Fruit fly (Drosophila melanogaster) whole organism, embryonic: ENCODE measurements around the gene Gr98c.

ENCODE experiments used
- CG11398 ChIP-seq: fragments of 200-800 bp; sonication (Bioruptor generic); optimal IDR thresholded peaks from 2 replicates; lab custom pipeline; 2016; ENCODE audit warnings: missing biosample characterization, missing genetic modification characterization
- CG13296 ChIP-seq: fragments of 200-800 bp; sonication (Bioruptor generic); optimal IDR thresholded peaks from 3 replicates; lab custom pipeline; 2018; ENCODE audit warnings: missing biosample characterization, mild to moderate bottlenecking, missing genetic modification characterization
- CG14667 ChIP-seq: fragments of 200-800 bp; sonication (Bioruptor generic); IDR thresholded peaks from 2 replicates; pipeline ENCODE4 v1.3.6; 2022; ENCODE audit warnings: missing biosample characterization, missing genetic modification characterization
- CG15479 ChIP-seq: fragments of 200-800 bp; sonication (Bioruptor generic); optimal IDR thresholded peaks from 3 replicates; lab custom pipeline; 2019; ENCODE audit warnings: missing biosample characterization, mild to moderate bottlenecking, missing genetic modification characterization, moderate library complexity
- CG17829 ChIP-seq: fragments of 200-800 bp; optimal IDR thresholded peaks from 2 replicates; lab custom pipeline; 2019; ENCODE audit warnings: missing biosample characterization, mild to moderate bottlenecking, missing genetic modification characterization, moderate library complexity
- CG18011 ChIP-seq: fragments of 200-800 bp; sonication (Bioruptor generic); optimal IDR thresholded peaks from 2 replicates; lab custom pipeline; 2017; ENCODE audit warnings: missing biosample characterization, missing genetic modification characterization, mild to moderate bottlenecking, moderate library complexity, missing genotype
- CG3065 ChIP-seq: fragments of 200-800 bp; sonication (Bioruptor generic); optimal IDR thresholded peaks from 2 replicates; lab custom pipeline; 2016; ENCODE audit warnings: missing biosample characterization, missing genetic modification characterization
- CG3281 ChIP-seq: fragments of 200-800 bp; sonication (Bioruptor generic); optimal IDR thresholded peaks from 3 replicates; lab custom pipeline; 2017; ENCODE audit warnings: missing biosample characterization, mild to moderate bottlenecking, missing genetic modification characterization
- CG3847 ChIP-seq: fragments of 200-800 bp; sonication (Bioruptor generic); IDR thresholded peaks from 2 replicates; pipeline ENCODE4 v1.3.6; 2022; ENCODE audit warnings: missing biosample characterization, missing genetic modification characterization
- CG5180 ChIP-seq: fragments of 200-800 bp; sonication (Bioruptor generic); optimal IDR thresholded peaks from 3 replicates; lab custom pipeline; 2017; ENCODE audit warnings: missing biosample characterization, missing genetic modification characterization, mild to moderate bottlenecking, moderate library complexity, missing genetic modification reagents
- CG7372 ChIP-seq: fragments of 200-800 bp; sonication (Bioruptor generic); IDR thresholded peaks from 2 replicates; pipeline ENCODE4 v1.3.6; 2022; ENCODE audit warnings: missing biosample characterization, missing genetic modification characterization
- CG7786 ChIP-seq: fragments of 200-800 bp; sonication (Bioruptor generic); optimal IDR thresholded peaks from 2 replicates; lab custom pipeline; 2016; ENCODE audit warnings: missing biosample characterization, missing genetic modification characterization
- CG7839 ChIP-seq: fragments of 200-800 bp; sonication (Bioruptor generic); optimal IDR thresholded peaks from 3 replicates; lab custom pipeline; 2018; ENCODE audit warnings: missing biosample characterization, mild to moderate bottlenecking, missing genetic modification characterization, moderate library complexity
- CG7928 ChIP-seq: fragments of 200-800 bp; sonication (Bioruptor generic); optimal IDR thresholded peaks from 2 replicates; lab custom pipeline; 2017; ENCODE audit warnings: missing biosample characterization, mild to moderate bottlenecking, missing genetic modification characterization
- CG8388 ChIP-seq: fragments of 200-800 bp; sonication (Bioruptor generic); optimal IDR thresholded peaks from 2 replicates; lab custom pipeline; 2019; ENCODE audit warnings: missing biosample characterization, mild to moderate bottlenecking, missing genetic modification characterization, moderate library complexity
- CG9797 ChIP-seq: fragments of 200-800 bp; sonication (Bioruptor generic); optimal IDR thresholded peaks from 3 replicates; lab custom pipeline; 2018; ENCODE audit warnings: missing biosample characterization, mild to moderate bottlenecking, missing genetic modification characterization
- CoRest ChIP-seq: fragments of 200-800 bp; sonication (Bioruptor generic); optimal IDR thresholded peaks from 3 replicates; lab custom pipeline; 2018; ENCODE audit warnings: missing biosample characterization, mild to moderate bottlenecking, missing genetic modification characterization, moderate library complexity
- Dfd ChIP-seq, 2 experiments: fragments of >200 bp; optimal IDR thresholded peaks; 2 replicates each; lab custom pipeline; 2017; ENCODE audit warnings: missing biosample characterization in 2 of 2, missing genetic modification characterization in 2 of 2
- Dll ChIP-seq: fragments of 200-800 bp; sonication (Bioruptor generic); IDR thresholded peaks from 4 replicates; pipeline ENCODE4 v1.3.6; 2022; ENCODE audit warnings: missing biosample characterization, missing genetic modification characterization; ENCODE audit not compliant: partially characterized antibody
- Doc2 ChIP-seq: fragments of 200-800 bp; sonication (Bioruptor generic); IDR thresholded peaks from 2 replicates; pipeline ENCODE4 v1.3.6; 2022; ENCODE audit warnings: missing biosample characterization, missing genetic modification characterization
- ERR ChIP-seq: fragments of 200-800 bp; sonication (Bioruptor generic); optimal IDR thresholded peaks from 2 replicates; lab custom pipeline; 2016; ENCODE audit warnings: missing biosample characterization, missing genetic modification characterization
- Gsc ChIP-seq: fragments of 200-800 bp; sonication (Bioruptor generic); IDR thresholded peaks from 2 replicates; pipeline ENCODE4 v1.3.6; 2022; ENCODE audit warnings: missing biosample characterization, missing genetic modification characterization
- H15 ChIP-seq: fragments of 200-800 bp; sonication (Bioruptor generic); IDR thresholded peaks from 3 replicates; pipeline ENCODE4 v1.3.6; 2022; ENCODE audit warnings: missing biosample characterization, missing genetic modification characterization
- Hmx ChIP-seq: fragments of 200-800 bp; sonication (Bioruptor generic); optimal IDR thresholded peaks from 2 replicates; lab custom pipeline; 2016; ENCODE audit warnings: missing biosample characterization, missing genetic modification characterization
- Jarid2 ChIP-seq: fragments of 200-800 bp; sonication (Bioruptor generic); optimal IDR thresholded peaks from 3 replicates; lab custom pipeline; 2017; ENCODE audit warnings: mild to moderate bottlenecking, missing biosample characterization, missing genetic modification reagents, missing genetic modification characterization
- Lhr ChIP-seq: fragments of 200-800 bp; sonication (Bioruptor generic); optimal IDR thresholded peaks from 3 replicates; lab custom pipeline; 2017; ENCODE audit warnings: mild to moderate bottlenecking, missing biosample characterization, missing genetic modification reagents, missing genetic modification characterization
- MBD-R2 ChIP-seq: fragments of 200-800 bp; sonication (Bioruptor generic); IDR thresholded peaks from 2 replicates; pipeline ENCODE4 v1.3.6; 2022; ENCODE audit warnings: missing biosample characterization, missing genetic modification characterization
- MTF-1 ChIP-seq: fragments of 200-800 bp; sonication (Bioruptor generic); optimal IDR thresholded peaks from 2 replicates; lab custom pipeline; 2018; ENCODE audit warnings: missing biosample characterization, mild to moderate bottlenecking, missing genetic modification characterization, borderline replicate concordance
- NC2α ChIP-seq: fragments of 200-800 bp; sonication (Bioruptor generic); optimal IDR thresholded peaks from 2 replicates; lab custom pipeline; 2016; ENCODE audit warnings: missing biosample characterization, missing genetic modification characterization
- Nf-YA ChIP-seq: fragments of 200-800 bp; sonication (Bioruptor generic); IDR thresholded peaks from 2 replicates; pipeline ENCODE4 v1.3.6; 2022; ENCODE audit warnings: missing biosample characterization, missing genetic modification characterization
- Nf-YB ChIP-seq: fragments of 200-800 bp; sonication (Bioruptor generic); optimal IDR thresholded peaks from 3 replicates; lab custom pipeline; 2019; ENCODE audit warnings: missing biosample characterization, mild to moderate bottlenecking, missing genetic modification characterization, moderate library complexity
- Trl ChIP-seq, 3 experiments: fragments of >200 bp in 2 of 3; fragments of 200-800 bp in 1 of 3; sonication (Bioruptor generic) in 1 of 3; optimal IDR thresholded peaks; 2 replicates in 1 of 3; 3 replicates in 2 of 3; lab custom pipeline; 2016 to 2017; ENCODE audit warnings: missing biosample characterization in 1 of 3, missing genetic modification characterization in 1 of 3
- YL-1 ChIP-seq: fragments of 200-800 bp; sonication (Bioruptor generic); optimal IDR thresholded peaks from 3 replicates; lab custom pipeline; 2017; ENCODE audit warnings: missing biosample characterization, mild to moderate bottlenecking, missing genetic modification characterization
- ac ChIP-seq: fragments of 200-800 bp; sonication (Bioruptor generic); optimal IDR thresholded peaks from 3 replicates; lab custom pipeline; 2017; ENCODE audit warnings: missing biosample characterization, mild to moderate bottlenecking, missing genetic modification characterization
- ase ChIP-seq: fragments of 200-800 bp; sonication (Bioruptor generic); IDR thresholded peaks from 3 replicates; pipeline ENCODE4 v1.3.6; 2022; ENCODE audit warnings: missing biosample characterization, missing genetic modification characterization
- bbx ChIP-seq: fragments of 200-800 bp; sonication (Bioruptor generic); IDR thresholded peaks from 2 replicates; pipeline ENCODE4 v1.3.6; 2022; ENCODE audit warnings: missing biosample characterization, missing genetic modification characterization; ENCODE audit not compliant: partially characterized antibody
- bigmax ChIP-seq: fragments of 200-800 bp; sonication (Bioruptor generic); optimal IDR thresholded peaks from 2 replicates; lab custom pipeline; 2018; ENCODE audit warnings: missing biosample characterization, mild to moderate bottlenecking, missing genetic modification characterization
- bowl ChIP-seq: fragments of 200-800 bp; sonication (Bioruptor generic); IDR thresholded peaks from 2 replicates; pipeline ENCODE4 v1.3.6; 2022; ENCODE audit warnings: missing biosample characterization, missing genetic modification characterization
- chn ChIP-seq: fragments of 200-800 bp; sonication (Bioruptor generic); optimal IDR thresholded peaks from 2 replicates; lab custom pipeline; 2016; ENCODE audit warnings: missing biosample characterization, missing genetic modification characterization
- crol ChIP-seq: fragments of 200-800 bp; sonication (Bioruptor generic); IDR thresholded peaks from 2 replicates; pipeline ENCODE4 v1.3.6; 2022; ENCODE audit warnings: missing biosample characterization, missing genetic modification characterization
- crp ChIP-seq, 2 experiments: fragments of 200-800 bp; sonication (Bioruptor generic); optimal IDR thresholded peaks; 2 replicates in 1 of 2; 3 replicates in 1 of 2; lab custom pipeline; 2017; ENCODE audit warnings: missing biosample characterization in 2 of 2, missing genetic modification characterization in 2 of 2, mild to moderate bottlenecking in 1 of 2, moderate library complexity in 1 of 2
- emc ChIP-seq: fragments of 200-800 bp; sonication (Bioruptor generic); optimal IDR thresholded peaks from 2 replicates; lab custom pipeline; 2016; ENCODE audit warnings: missing biosample characterization, missing genetic modification characterization
- ewg ChIP-seq: fragments of 200-800 bp; sonication (Bioruptor generic); optimal IDR thresholded peaks from 3 replicates; lab custom pipeline; 2017; ENCODE audit warnings: mild to moderate bottlenecking, missing biosample characterization, missing genetic modification reagents, missing genetic modification characterization
- gem ChIP-seq: fragments of 200-800 bp; sonication (Bioruptor generic); optimal IDR thresholded peaks from 2 replicates; lab custom pipeline; 2019; ENCODE audit warnings: missing biosample characterization, mild to moderate bottlenecking, missing genetic modification characterization, moderate library complexity
- grau ChIP-seq: fragments of 200-800 bp; optimal IDR thresholded peaks from 3 replicates; lab custom pipeline; 2019; ENCODE audit warnings: missing biosample characterization, mild to moderate bottlenecking, missing genetic modification characterization, moderate library complexity
- row ChIP-seq: fragments of 200-800 bp; sonication (Bioruptor generic); IDR thresholded peaks from 3 replicates; pipeline ENCODE4 v1.3.6; 2022; ENCODE audit warnings: missing biosample characterization, missing genetic modification characterization
- slou ChIP-seq: fragments of 200-800 bp; sonication (Bioruptor generic); optimal IDR thresholded peaks from 3 replicates; lab custom pipeline; 2016; ENCODE audit warnings: missing biosample characterization, missing genetic modification characterization
- slp2 ChIP-seq: fragments of 200-800 bp; sonication (Bioruptor generic); optimal IDR thresholded peaks from 2 replicates; lab custom pipeline; 2016; ENCODE audit warnings: missing biosample characterization, missing genetic modification characterization
- sna ChIP-seq: fragments of 200-800 bp; sonication (Bioruptor generic); IDR thresholded peaks from 2 replicates; pipeline ENCODE4 v1.3.6; 2022; ENCODE audit warnings: missing biosample characterization, missing genetic modification characterization; ENCODE audit not compliant: partially characterized antibody
- twi ChIP-seq: fragments of 200-800 bp; optimal IDR thresholded peaks from 2 replicates; lab custom pipeline; 2019; ENCODE audit warnings: missing biosample characterization, mild to moderate bottlenecking, missing genetic modification characterization, moderate library complexity
- usp ChIP-seq: fragments of >200 bp; optimal IDR thresholded peaks from 2 replicates; lab custom pipeline; 2017; ENCODE audit warnings: missing biosample characterization, missing genetic modification characterization

Gene Gr98c

DNA sequence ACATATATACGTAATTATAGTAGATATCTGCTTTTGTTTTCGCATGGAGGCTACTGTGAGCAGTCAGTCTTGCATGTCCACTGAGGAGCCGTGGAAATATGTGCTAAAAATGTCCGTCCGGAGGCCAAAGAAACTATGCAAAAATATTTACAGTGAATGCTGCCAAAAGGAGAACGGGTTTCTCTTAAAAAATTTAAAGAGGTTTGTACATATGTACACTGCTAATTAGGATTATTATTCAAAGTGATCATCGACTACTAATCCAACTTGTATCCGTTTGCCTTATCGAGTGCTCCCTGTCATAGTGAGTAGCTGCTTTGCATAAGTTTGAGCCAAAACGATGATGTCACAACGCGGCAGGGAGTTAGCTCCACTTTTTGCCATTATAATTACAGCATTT, 12.7 kb downstream of the Gr98c start (continued):
- TF ChIP-seq NC2α (GFP tag; lab: Kevin White, UChicago) (no peak), YL-1 (GFP tag; lab: Kevin White, UChicago) (no peak), CG17829 (tag; lab: Kevin White, UChicago) (no peak), Nf-YB (GFP tag; lab: Kevin White, UChicago) (no peak), CG11398 (GFP tag; lab: Kevin White, UChicago) (no peak), Dll (no peak), Doc2 (no peak), CG18011 (GFP tag; lab: Kevin White, UChicago) (no peak), CG5180 (GFP tag; lab: Kevin White, UChicago) (no peak), twi (tag; lab: Kevin White, UChicago) (no peak), Nf-YA (GFP tag; lab: Robert Waterston, UW) (no peak), MBD-R2 (GFP tag; lab: Robert Waterston, UW) (0 out of 2 replicates have a peak, but pooled peaks have one; percentile 23), Dfd (GFP tag; optimal IDR thresholded peaks at IDR 0.05; lab: Kevin White, UChicago) (no peak), CG9797 (no peak), Gsc (GFP tag; lab: Robert Waterston, UW) (no peak), row (GFP tag; lab: Robert Waterston, UW) (peak; percentile 58), chn (no peak), ac (GFP tag; lab: Kevin White, UChicago) (no peak), CG7786 (GFP tag; lab: Kevin White, UChicago) (peak; percentile 15), ERR (GFP tag; lab: Kevin White, UChicago) (no peak), bbx (GFP tag; lab: Robert Waterston, UW) (no peak), CG3847 (GFP tag; lab: Robert Waterston, UW) (peak; percentile 52), Jarid2 (no peak), CG3065 (GFP tag; lab: Kevin White, UChicago) (no peak), ase (no peak; the same call in 2 of the 3 replicates), MTF-1 (GFP tag; lab: Kevin White, UChicago) (no peak), H15 (GFP tag; lab: Robert Waterston, UW) (0 out of 3 replicates have a peak, but pooled peaks have one; percentile 17), sna (GFP tag; lab: Robert Waterston, UW) (no peak), CG15479 (GFP tag; lab: Kevin White, UChicago) (no peak), usp (GFP tag; lab: Kevin White, UChicago) (no peak), slp2 (no peak), crol (GFP tag; lab: Robert Waterston, UW) (no peak), CG7372 (no peak; the same call in 1 of the 2 replicates), CG8388 (no peak), grau (peak; percentile 85), CG3281 (peak; percentile 61), Trl (optimal IDR thresholded peaks at IDR 0.05; lab: Kevin White, UChicago) (no peak), Trl (GFP tag; optimal IDR thresholded peaks at IDR 0.05; lab: Kevin White, UChicago) (no peak), gem (peak; percentile 41), bowl (no peak), CG7839 (tag; lab: Kevin White, UChicago) (peak; percentile 48), CG7928 (peak; percentile 14), emc (GFP tag; lab: Kevin White, UChicago) (no peak), Hmx (GFP tag; lab: Kevin White, UChicago) (no peak), CG14667 (no peak), CG13296 (peak; percentile 47), ewg (no peak), slou (GFP tag; lab: Kevin White, UChicago) (peak; percentile 31), Lhr (GFP tag; lab: Kevin White, UChicago) (no peak), crp (GFP tag; optimal IDR thresholded peaks at IDR 0.05; lab: Kevin White, UChicago) (no peak), CoRest (tag; lab: Kevin White, UChicago) (peak; percentile 33), bigmax (GFP tag; lab: Kevin White, UChicago) (no peak)
